Worm (Caenorhabditis elegans) whole organism, L4 larva: ENCODE results near the gene zig-12.

Experiments used
- F49E8.2 ChIP-seq: sonication (generic microtip); optimal IDR thresholded peaks from 2 replicates; lab custom pipeline; 2016; ENCODE audit warnings: missing compliant biosample characterization, mild to moderate bottlenecking, missing genetic modification characterization, borderline replicate concordance
- T26A8.4 ChIP-seq: fragments of 200-800 bp; sonication (Bioruptor generic); IDR thresholded peaks from 2 replicates; pipeline ENCODE4 v1.3.6; 2022; ENCODE audit warnings: missing genetic modification characterization, missing compliant biosample characterization
- Y5F2A.4 ChIP-seq: fragments of 200-800 bp; sonication (Bioruptor generic); optimal IDR thresholded peaks from 2 replicates; lab custom pipeline; 2018; ENCODE audit warnings: mild to moderate bottlenecking, missing genetic modification characterization, missing compliant biosample characterization
- Y75B8A.6 ChIP-seq: fragments of 200-800 bp; sonication (Bioruptor generic); IDR thresholded peaks from 2 replicates; pipeline ENCODE4 v1.3.6; 2022; ENCODE audit warnings: missing genetic modification reagents, missing genetic modification characterization, missing compliant biosample characterization
- ZK546.5 ChIP-seq, 2 experiments: sonication (generic microtip); optimal IDR thresholded peaks; 2 replicates each; lab custom pipeline; 2017; ENCODE audit warnings: missing biosample characterization in 2 of 2, missing genetic modification characterization in 2 of 2
- aly-2 ChIP-seq: sonication (generic microtip); optimal IDR thresholded peaks from 2 replicates; lab custom pipeline; 2018; ENCODE audit warnings: missing biosample characterization, missing genetic modification characterization
- ama-1 ChIP-seq: fragments of 150-350 bp; optimal IDR thresholded peaks from 2 replicates; lab custom pipeline; 2014; ENCODE audit warnings: inconsistent platforms, mixed read lengths
- ceh-82 ChIP-seq: sonication (generic microtip); optimal IDR thresholded peaks from 2 replicates; lab custom pipeline; 2017; ENCODE audit warnings: missing biosample characterization, missing genetic modification characterization
- ces-1 ChIP-seq: fragments of 150-350 bp; sonication (generic microtip); optimal IDR thresholded peaks from 4 replicates; lab custom pipeline; 2014; ENCODE audit warnings: missing biosample characterization, missing genetic modification reagents, missing genetic modification characterization
- daf-16 ChIP-seq, 3 experiments: sonication (generic microtip); optimal IDR thresholded peaks; 2 replicates each; lab custom pipeline; 2016 to 2017; ENCODE audit warnings: missing genetic modification characterization in 3 of 3, missing genetic modification reagents in 3 of 3, mild to moderate bottlenecking in 2 of 3, missing compliant biosample characterization in 2 of 3, missing biosample characterization in 1 of 3, moderate library complexity in 1 of 3
- dmd-6 ChIP-seq: fragments of 200-800 bp; sonication (Bioruptor generic); IDR thresholded peaks from 2 replicates; pipeline ENCODE4 v1.3.6; 2022; ENCODE audit warnings: missing genetic modification reagents, missing genetic modification characterization, missing compliant biosample characterization
- dve-1 ChIP-seq: sonication (generic microtip); optimal IDR thresholded peaks from 2 replicates; lab custom pipeline; 2017; ENCODE audit warnings: antibody characterized with exemption, mild to moderate bottlenecking, missing genetic modification characterization, missing compliant biosample characterization; ENCODE audit not compliant: insufficient read depth
- fkh-10 ChIP-seq: fragments of 150-350 bp; optimal IDR thresholded peaks from 2 replicates; lab custom pipeline; 2014; ENCODE audit warnings: missing biosample characterization, missing genetic modification reagents, missing genetic modification characterization
- fos-1 ChIP-seq: fragments of 150-350 bp; optimal IDR thresholded peaks from 2 replicates; lab custom pipeline; 2014; ENCODE audit warnings: missing biosample characterization, missing genetic modification characterization
- hlh-11 ChIP-seq: fragments of 200-800 bp; sonication (Bioruptor generic); optimal IDR thresholded peaks from 2 replicates; lab custom pipeline; 2018; ENCODE audit warnings: mild to moderate bottlenecking, missing genetic modification characterization, missing compliant biosample characterization
- hlh-30 ChIP-seq: sonication (generic microtip); optimal IDR thresholded peaks from 2 replicates; lab custom pipeline; 2017; ENCODE audit warnings: antibody characterized with exemption, mild to moderate bottlenecking, missing genetic modification characterization, missing compliant biosample characterization; ENCODE audit not compliant: insufficient read depth
- jun-1 ChIP-seq: fragments of 150-350 bp; optimal IDR thresholded peaks from 2 replicates; lab custom pipeline; 2014; ENCODE audit warnings: missing biosample characterization, missing genetic modification reagents, missing genetic modification characterization
- lin-15B ChIP-seq: fragments of 150-350 bp; sonication (generic microtip); optimal IDR thresholded peaks from 3 replicates; lab custom pipeline; 2014; ENCODE audit warnings: missing biosample characterization, missing genetic modification characterization
- mdl-1 ChIP-seq, 2 experiments: fragments of 150-350 bp in 1 of 2; sonication (generic microtip) in 1 of 2; optimal IDR thresholded peaks; 2 replicates each; lab custom pipeline; 2014 to 2017; ENCODE audit warnings: missing biosample characterization in 2 of 2, missing genetic modification characterization in 2 of 2
- mxl-3 ChIP-seq: fragments of 200-800 bp; sonication (Bioruptor generic); optimal IDR thresholded peaks from 2 replicates; lab custom pipeline; 2018; ENCODE audit warnings: mild to moderate bottlenecking, missing genetic modification characterization, missing compliant biosample characterization
- nhr-11 ChIP-seq: fragments of 150-350 bp; optimal IDR thresholded peaks from 2 replicates; lab custom pipeline; 2014; ENCODE audit warnings: missing biosample characterization, missing genetic modification characterization
- nhr-111 ChIP-seq: fragments of 200-800 bp; sonication (Bioruptor generic); optimal IDR thresholded peaks from 2 replicates; lab custom pipeline; 2018; ENCODE audit warnings: mild to moderate bottlenecking, missing genetic modification characterization, missing compliant biosample characterization
- nhr-28 ChIP-seq: fragments of 150-350 bp; optimal IDR thresholded peaks from 2 replicates; lab custom pipeline; 2014; ENCODE audit warnings: missing biosample characterization, missing genetic modification characterization
- nhr-48 ChIP-seq: sonication (generic microtip); optimal IDR thresholded peaks from 2 replicates; lab custom pipeline; 2016; ENCODE audit warnings: mild to moderate bottlenecking, missing genetic modification characterization, missing compliant biosample characterization
- pha-4 ChIP-seq, 2 experiments: fragments of 150-350 bp in 1 of 2; fragments of 200-800 bp in 1 of 2; sonication (Bioruptor generic) in 1 of 2; IDR thresholded peaks in 1 of 2; optimal IDR thresholded peaks in 1 of 2; 2 replicates each; pipeline versions ENCODE4 v1.3.6 to Lab custom; 2014 to 2022; ENCODE audit warnings: missing genetic modification characterization in 2 of 2, missing genetic modification reagents in 2 of 2, missing biosample characterization in 1 of 2, missing compliant biosample characterization in 1 of 2
- php-3 ChIP-seq: fragments of 200-800 bp; sonication (Bioruptor generic); IDR thresholded peaks from 2 replicates; pipeline ENCODE4 v1.3.6; 2022; ENCODE audit warnings: missing genetic modification reagents, missing genetic modification characterization, missing compliant biosample characterization
- saeg-2 ChIP-seq: fragments of 200-800 bp; sonication (Bioruptor generic); IDR thresholded peaks from 2 replicates; pipeline ENCODE4 v1.3.6; 2022; ENCODE audit warnings: missing genetic modification reagents, missing genetic modification characterization, missing compliant biosample characterization
- sdz-12 ChIP-seq: fragments of 200-800 bp; sonication (Bioruptor generic); optimal IDR thresholded peaks from 2 replicates; lab custom pipeline; 2018; ENCODE audit warnings: mild to moderate bottlenecking, missing genetic modification characterization, missing compliant biosample characterization
- spr-3 ChIP-seq: fragments of 200-800 bp; sonication (Bioruptor generic); optimal IDR thresholded peaks from 2 replicates; lab custom pipeline; 2018; ENCODE audit warnings: mild to moderate bottlenecking, missing genetic modification characterization, missing compliant biosample characterization
- tra-1 ChIP-seq: fragments of 200-800 bp; sonication (Bioruptor generic); IDR thresholded peaks from 2 replicates; pipeline ENCODE4 v1.3.6; 2022; ENCODE audit warnings: missing genetic modification reagents, missing genetic modification characterization, missing compliant biosample characterization
- unc-62 ChIP-seq, 3 experiments: fragments of 150-350 bp in 1 of 3; sonication (generic microtip); optimal IDR thresholded peaks in 2 of 3; peaks in 1 of 3; 1 replicate in 1 of 3; 2 replicates in 2 of 3; lab custom pipeline; 2014 to 2017; ENCODE audit warnings: missing biosample characterization in 3 of 3, missing genetic modification characterization in 3 of 3, missing genetic modification reagents in 3 of 3, missing genotype in 1 of 3
- vab-7 ChIP-seq: fragments of 200-800 bp; sonication (Bioruptor generic); IDR thresholded peaks from 2 replicates; pipeline ENCODE4 v1.3.6; 2022; ENCODE audit warnings: missing genetic modification reagents, missing genetic modification characterization, missing compliant biosample characterization
- zip-2 ChIP-seq: fragments of 150-350 bp; optimal IDR thresholded peaks from 2 replicates; lab custom pipeline; 2014; ENCODE audit warnings: missing biosample characterization, missing genetic modification characterization
- ztf-7 ChIP-seq: fragments of 150-350 bp; optimal IDR thresholded peaks from 2 replicates; lab custom pipeline; 2014; ENCODE audit warnings: missing biosample characterization, missing genetic modification characterization

Gene zig-12

DNA sequence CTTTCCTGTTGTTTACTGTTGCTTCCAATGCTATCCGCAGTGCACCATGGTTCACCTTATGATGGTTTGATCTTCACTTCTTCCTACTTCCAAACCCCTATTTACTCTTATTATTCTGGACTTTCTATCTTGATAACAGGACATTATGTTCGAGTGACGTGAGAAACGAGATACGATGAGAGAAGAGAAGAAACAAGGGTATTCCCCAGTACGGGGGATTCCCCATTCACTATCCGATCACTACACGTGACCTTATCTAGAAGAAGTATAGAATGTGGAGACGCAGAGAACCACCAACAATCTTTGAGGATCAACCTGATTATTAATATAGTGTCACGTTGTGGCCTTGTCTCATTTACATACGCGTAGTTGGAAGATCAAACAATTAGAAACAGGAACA lies 11.2 kb upstream of the zig-12 start:
- TF ChIP-seq daf-16 (GFP tag; optimal IDR thresholded peaks at IDR 0.05; lab: Kevin White, UChicago) = no peak
- TF ChIP-seq daf-16 (tag; optimal IDR thresholded peaks at IDR 0.05; lab: Kevin White, UChicago) = peak; percentile 42
- TF ChIP-seq mxl-3 (GFP tag; lab: Kevin White, UChicago) = peak; percentile 49
- TF ChIP-seq ama-1 (lab: Kevin White, UChicago) = no peak
- TF ChIP-seq vab-7 (GFP tag; lab: Robert Waterston, UW) = no peak
- TF ChIP-seq dve-1 (tag; lab: Kevin White, UChicago) = peak; percentile 54
- no peak for TF ChIP-seq saeg-2 (GFP tag; lab: Robert Waterston, UW)
- TF ChIP-seq Y5F2A.4 (GFP tag; lab: Kevin White, UChicago) = no peak
- 0 out of 2 replicates have a peak, but pooled peaks have one; percentile 9 for TF ChIP-seq dmd-6 (GFP tag; lab: Robert Waterston, UW)
- TF ChIP-seq nhr-28 = peak; percentile 61
- no peak for TF ChIP-seq fkh-10 (GFP tag; lab: Kevin White, UChicago)
- TF ChIP-seq hlh-11 (tag; lab: Kevin White, UChicago) = peak; percentile 52
- peak; percentile 39 for TF ChIP-seq hlh-30
- peak; percentile 80 to 81 for TF ChIP-seq mdl-1 (tag; optimal IDR thresholded peaks at IDR 0.05; lab: Kevin White, UChicago)
- TF ChIP-seq, all 104 proteins: peak for 8

DNA sequence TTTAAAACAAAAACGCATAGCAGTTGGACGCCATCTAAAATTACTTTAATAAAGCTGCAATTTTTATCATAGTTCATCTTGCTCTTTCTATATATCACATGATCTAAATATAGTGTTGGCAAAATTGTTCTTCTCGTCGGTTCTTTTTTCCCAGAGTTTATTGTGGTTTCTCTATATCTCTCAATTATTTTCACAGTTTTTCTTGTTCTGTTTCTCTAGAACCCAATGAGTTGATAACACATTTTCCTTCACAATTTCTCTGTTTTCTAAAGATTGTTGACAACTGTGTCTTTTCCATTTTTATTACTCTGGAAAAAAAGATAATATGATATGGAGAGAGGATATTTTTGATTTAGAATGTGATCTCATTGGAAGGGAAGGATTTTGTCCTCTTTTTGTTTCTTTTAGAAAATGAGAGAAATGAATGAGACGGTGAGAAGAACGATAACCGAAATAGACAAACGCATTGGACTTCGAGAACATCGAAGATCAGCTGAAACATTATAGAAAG lies 9.4 kb upstream of the zig-12 start:
- peak; percentile 23 for TF ChIP-seq dve-1 (tag; lab: Kevin White, UChicago)
- no peak for TF ChIP-seq T26A8.4 (GFP tag; lab: Robert Waterston, UW)
- peak in 1 of 2 experiments; percentile 15 for TF ChIP-seq mdl-1 (tag; optimal IDR thresholded peaks at IDR 0.05; lab: Kevin White, UChicago)
- TF ChIP-seq nhr-11 (tag; lab: Kevin White, UChicago) = peak; percentile 10
- TF ChIP-seq jun-1 = no peak
- peak; percentile 29 for TF ChIP-seq nhr-28
- peak in 1 of 2 experiments; percentile 38 for TF ChIP-seq daf-16 (GFP tag; optimal IDR thresholded peaks at IDR 0.05; lab: Kevin White, UChicago)
- peak; percentile 74 for TF ChIP-seq daf-16 (tag; optimal IDR thresholded peaks at IDR 0.05; lab: Kevin White, UChicago)

DNA sequence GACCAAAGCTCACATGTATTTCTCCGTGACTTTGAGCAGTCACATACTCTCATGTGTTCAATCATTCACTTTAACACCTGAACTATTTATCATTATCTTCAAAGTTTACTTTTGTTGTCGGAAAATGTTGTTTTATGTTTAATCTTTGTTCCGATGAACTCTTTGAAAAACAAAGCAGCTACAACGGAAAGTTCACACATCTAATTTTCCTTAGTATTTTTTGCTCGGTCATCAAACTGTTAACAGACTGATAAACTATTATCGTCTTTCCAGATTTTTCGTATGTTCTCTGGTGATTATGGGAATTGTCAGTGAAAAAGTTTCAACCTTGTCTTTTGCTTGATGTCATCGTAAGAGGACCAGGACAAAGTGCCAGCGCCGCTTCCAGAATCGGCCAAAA lies 7.7 kb upstream of the zig-12 start:
- TF ChIP-seq pha-4 (GFP tag; IDR thresholded peaks at IDR 0.05; lab: Robert Waterston, UW) (no peak), pha-4 (tag; optimal IDR thresholded peaks at IDR 0.05; lab: Kevin White, UChicago) (no peak), nhr-48 (tag; lab: Kevin White, UChicago) (peak; percentile 18), fos-1 (tag; lab: Kevin White, UChicago) (no peak), ztf-7 (tag; lab: Kevin White, UChicago) (no peak), dve-1 (tag; lab: Kevin White, UChicago) (peak; percentile 89), ces-1 (no peak), Y5F2A.4 (GFP tag; lab: Kevin White, UChicago) (no peak), sdz-12 (GFP tag; lab: Kevin White, UChicago) (no peak), daf-16 (GFP tag; optimal IDR thresholded peaks at IDR 0.05; lab: Kevin White, UChicago) (no peak), daf-16 (tag; optimal IDR thresholded peaks at IDR 0.05; lab: Kevin White, UChicago) (peak; percentile 96), tra-1 (GFP tag; lab: Robert Waterston, UW) (no peak), php-3 (GFP tag; lab: Robert Waterston, UW) (no peak), lin-15B (tag; lab: Kevin White, UChicago) (no peak), hlh-11 (tag; lab: Kevin White, UChicago) (peak; percentile 38), nhr-111 (GFP tag; lab: Kevin White, UChicago) (no peak), Y75B8A.6 (no peak), spr-3 (GFP tag; lab: Kevin White, UChicago) (no peak), F49E8.2 (tag; lab: Kevin White, UChicago) (no peak), dmd-6 (GFP tag; lab: Robert Waterston, UW) (peak; percentile 29; the same call in 1 of the 2 replicates), ZK546.5 (tag; optimal IDR thresholded peaks at IDR 0.05; lab: Kevin White, UChicago) (no peak), aly-2 (tag; lab: Kevin White, UChicago) (no peak), hlh-30 (peak; percentile 64), unc-62 (GFP tag; optimal IDR thresholded peaks at IDR 0.05 in 1 of 2; lab: Kevin White, UChicago) (no peak), unc-62 (tag; optimal IDR thresholded peaks at IDR 0.05; lab: Kevin White, UChicago) (no peak), ceh-82 (tag; lab: Kevin White, UChicago) (no peak), nhr-28 (peak; percentile 24), zip-2 (tag; lab: Kevin White, UChicago) (no peak)
